Worm (Caenorhabditis elegans): Measurements from ENCODE around the gene Y75B8A.6.
A peak's percentile ranks its signal among the peaks of the same experiment; 100 is the strongest.

DNA sequence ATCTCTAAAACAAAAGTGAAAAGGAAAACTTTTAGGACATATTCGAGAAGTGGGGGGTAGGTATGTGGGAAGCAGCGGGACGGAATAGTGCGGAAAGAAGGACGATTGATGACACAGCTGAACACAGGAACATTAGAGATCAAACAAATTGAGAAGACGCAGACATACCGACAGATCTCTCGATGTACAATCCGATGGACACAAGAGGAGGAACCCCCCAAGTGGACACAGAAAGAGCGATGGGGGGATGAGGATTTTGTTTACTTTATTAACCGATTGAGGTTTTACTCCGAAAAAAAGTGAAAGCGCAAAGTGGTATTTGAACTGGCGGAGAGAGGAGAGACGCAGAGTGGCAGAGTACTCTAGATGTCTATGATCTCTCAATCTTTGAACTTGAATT, 48.0 kb upstream of the Y75B8A.6 start:
- TF ChIP-seq nhr-77 (tag; optimal IDR thresholded peaks at IDR 0.05) (no peak), sma-3 (GFP tag; optimal IDR thresholded peaks at IDR 0.05) (no peak), mab-5 (tag; optimal IDR thresholded peaks at IDR 0.05) (no peak), nhr-237 (tag; optimal IDR thresholded peaks at IDR 0.05) (no peak), blmp-1 (tag; optimal IDR thresholded peaks at IDR 0.05; ENCODE audit: insufficient read depth) (peak; percentile 58), lsy-2 (tag; optimal IDR thresholded peaks at IDR 0.05) (peak in 1 of 2 experiments; percentile 18), ceh-82 (tag; optimal IDR thresholded peaks at IDR 0.05) (no peak), R02D3.7 (tag; optimal IDR thresholded peaks at IDR 0.05) (no peak), unc-39 (tag; optimal IDR thresholded peaks at IDR 0.05) (no peak), lin-39 (tag; optimal IDR thresholded peaks at IDR 0.05) (no peak), snpc-4 (tag; optimal IDR thresholded peaks at IDR 0.05) (no peak)
